Fruit fly (Drosophila melanogaster) Kc167 (cell line): ENCODE data around the gene CG31174.

Source experiments
- Myc ChIP-seq: fragments of >200 bp; optimal IDR thresholded peaks from 2 replicates; lab custom pipeline; 2017; ENCODE audit warnings: missing external identifiers
- Sin3A ChIP-seq: fragments of >200 bp; optimal IDR thresholded peaks from 2 replicates; lab custom pipeline; 2018; ENCODE audit warnings: missing external identifiers
- h ChIP-seq: fragments of >200 bp; optimal IDR thresholded peaks from 3 replicates; lab custom pipeline; 2018; ENCODE audit warnings: missing external identifiers
- insv ChIP-seq: fragments of >200 bp; optimal IDR thresholded peaks from 3 replicates; lab custom pipeline; 2018; ENCODE audit warnings: missing external identifiers
- psq ChIP-seq: fragments of >200 bp; optimal IDR thresholded peaks from 2 replicates; lab custom pipeline; 2017; ENCODE audit warnings: missing external identifiers
- ttk ChIP-seq: sonication (Bioruptor generic); optimal IDR thresholded peaks from 2 replicates; lab custom pipeline; 2017; ENCODE audit warnings: missing external identifiers

- TF ChIP-seq ttk (lab: Kevin White, UChicago) (no peak), psq (lab: Kevin White, UChicago) (no peak), h (no peak), Myc (no peak), insv (lab: Kevin White, UChicago) (no peak), Sin3A (lab: Kevin White, UChicago) (no peak)
These were observed 37.1 kb downstream of the CG31174 start, which contains the start of gene Gr93a for dm6 chr3R:21832203-21832602.
